Fruit fly (Drosophila melanogaster): ENCODE results near the gene TyrR.

Gene TyrR

dm6 chr3R:17781371-17781770 lies 18.4 kb upstream of the TyrR start (continued):
- no peak for TF ChIP-seq CG2202 (tag; optimal IDR thresholded peaks at IDR 0.05)
- TF ChIP-seq H15 (GFP tag; IDR thresholded peaks at IDR 0.05) = peak; percentile 85
- TF ChIP-seq CG3838 (GFP tag; optimal IDR thresholded peaks at IDR 0.05) = peak; percentile 23
- 0 out of 3 replicates have a peak, but pooled peaks have one; percentile 10 for TF ChIP-seq z (GFP tag; IDR thresholded peaks at IDR 0.05)
- TF ChIP-seq Hey (tag; optimal IDR thresholded peaks at IDR 0.05) = no peak
- peak; percentile 5 for TF ChIP-seq CG12236 (GFP tag; optimal IDR thresholded peaks at IDR 0.05)
- peak; percentile 86 for TF ChIP-seq CG6689 (GFP tag; IDR thresholded peaks at IDR 0.05)
- peak; percentile 57; the same call in 1 of the 2 replicates for TF ChIP-seq cas (GFP tag; IDR thresholded peaks at IDR 0.05)
- no peak for TF ChIP-seq CG33557 (GFP tag; optimal IDR thresholded peaks at IDR 0.05)
- peak; percentile 67 for TF ChIP-seq CG15601 (tag; optimal IDR thresholded peaks at IDR 0.05)
- peak; percentile 72 for TF ChIP-seq Oaz (GFP tag; IDR thresholded peaks at IDR 0.05)
- TF ChIP-seq HmgD (GFP tag; optimal IDR thresholded peaks at IDR 0.05) = peak; percentile 9
- TF ChIP-seq ftz-f1 (GFP tag; optimal IDR thresholded peaks at IDR 0.05) = no peak
- TF ChIP-seq NC2β (GFP tag; optimal IDR thresholded peaks at IDR 0.05) = peak; percentile 1
- no peak for TF ChIP-seq nerfin-2 (GFP tag; IDR thresholded peaks at IDR 0.05; ENCODE audit: partially characterized antibody)
- TF ChIP-seq usp (GFP tag; optimal IDR thresholded peaks at IDR 0.05) = no peak
- peak; percentile 47 for TF ChIP-seq CG12155 (GFP tag; optimal IDR thresholded peaks at IDR 0.05)
- TF ChIP-seq az2 (GFP tag; optimal IDR thresholded peaks at IDR 0.05) = peak; percentile 70
- no peak for TF ChIP-seq CG7271 (tag; optimal IDR thresholded peaks at IDR 0.05)
- TF ChIP-seq CrebB (tag; optimal IDR thresholded peaks at IDR 0.05) = peak; percentile 43
- peak; percentile 51; the same call in 1 of the 2 replicates for TF ChIP-seq Adf1 (GFP tag; IDR thresholded peaks at IDR 0.05)
- TF ChIP-seq eyg (GFP tag; optimal IDR thresholded peaks at IDR 0.05) = peak; percentile 81
- no peak for TF ChIP-seq CTCF (GFP tag; optimal IDR thresholded peaks at IDR 0.05)
- TF ChIP-seq HLH4C (GFP tag; IDR thresholded peaks at IDR 0.05; ENCODE audit: partially characterized antibody) = no peak
- no peak for TF ChIP-seq sc (optimal IDR thresholded peaks at IDR 0.05)
- peak; percentile 15 for TF ChIP-seq sc (GFP tag; optimal IDR thresholded peaks at IDR 0.05)
- peak; percentile 79 for TF ChIP-seq Oli (tag; optimal IDR thresholded peaks at IDR 0.05)
- TF ChIP-seq ase (GFP tag; IDR thresholded peaks at IDR 0.05) = peak; percentile 73; the same call in 2 of the 3 replicates
- TF ChIP-seq Hmr (GFP tag; optimal IDR thresholded peaks at IDR 0.05) = peak; percentile 81
- peak; percentile 88 for TF ChIP-seq sob (GFP tag; IDR thresholded peaks at IDR 0.05)
- TF ChIP-seq croc (GFP tag; conservative IDR thresholded peaks at IDR 0.05) = peak; percentile 78
- peak; percentile 77 for TF ChIP-seq Mrtf (GFP tag; IDR thresholded peaks at IDR 0.05)
- TF ChIP-seq CG11456 (GFP tag; IDR thresholded peaks at IDR 0.05) = peak; percentile 84
- peak; percentile 68; the same call in 1 of the 2 replicates for TF ChIP-seq aop (GFP tag; IDR thresholded peaks at IDR 0.05)
- peak; percentile 86 for TF ChIP-seq slbo (GFP tag; IDR thresholded peaks at IDR 0.05)
- peak; percentile 69; the same call in 3 of the 4 replicates for TF ChIP-seq Gug (GFP tag; IDR thresholded peaks at IDR 0.05)
- peak in 1 of 2 experiments; percentile 22 for TF ChIP-seq Hr78 (GFP tag; optimal IDR thresholded peaks at IDR 0.05)
- TF ChIP-seq C15 (GFP tag; IDR thresholded peaks at IDR 0.05) = peak; percentile 47; the same call in 1 of the 3 replicates
- no peak for TF ChIP-seq Neu2 (GFP tag; optimal IDR thresholded peaks at IDR 0.05; ENCODE audit: borderline replicate concordance)
- TF ChIP-seq Opbp (GFP tag; IDR thresholded peaks at IDR 0.05; ENCODE audit: partially characterized antibody) = no peak
- TF ChIP-seq ro (GFP tag; IDR thresholded peaks at IDR 0.05) = peak; percentile 58; the same call in 1 of the 2 replicates
- peak; percentile 72 for TF ChIP-seq oc (tag; optimal IDR thresholded peaks at IDR 0.05)
- TF ChIP-seq h (optimal IDR thresholded peaks at IDR 0.05) = no peak
- TF ChIP-seq vnd (GFP tag; IDR thresholded peaks at IDR 0.05; ENCODE audit: partially characterized antibody) = no peak
- TF ChIP-seq CoRest (tag; optimal IDR thresholded peaks at IDR 0.05) = peak; percentile 84
- TF ChIP-seq CG11247 (GFP tag; IDR thresholded peaks at IDR 0.05) = peak; percentile 88
- TF ChIP-seq Dbx (GFP tag; IDR thresholded peaks at IDR 0.05) = peak; percentile 88
- TF ChIP-seq Chrac-16 (GFP tag; optimal IDR thresholded peaks at IDR 0.05) = peak; percentile 49
- TF ChIP-seq CG17361 (GFP tag; IDR thresholded peaks at IDR 0.05) = peak; percentile 81
- peak; percentile 83 for TF ChIP-seq pnt (GFP tag; optimal IDR thresholded peaks at IDR 0.05)
- peak; percentile 94 for TF ChIP-seq CG32532 (GFP tag; IDR thresholded peaks at IDR 0.05)
- TF ChIP-seq CG5953 (GFP tag; IDR thresholded peaks at IDR 0.05) = peak; percentile 84

Data from whole organism, embryonic.